Fruit fly (Drosophila melanogaster) whole organism, embryonic: ENCODE data around the gene CG13077.

ENCODE experiments used
- Aef1 ChIP-seq: fragments of 200-800 bp; sonication (Bioruptor generic); IDR thresholded peaks from 3 replicates; pipeline ENCODE4 v1.3.6; 2022; ENCODE audit warnings: missing biosample characterization, missing genetic modification characterization
- BEAF-32 ChIP-seq: fragments of 200-800 bp; sonication (Bioruptor generic); optimal IDR thresholded peaks from 3 replicates; lab custom pipeline; 2017; ENCODE audit warnings: missing biosample characterization, missing genetic modification characterization, mild to moderate bottlenecking, moderate library complexity, missing genetic modification reagents
- CG10267 ChIP-seq: fragments of 200-800 bp; sonication (Bioruptor generic); optimal IDR thresholded peaks from 2 replicates; lab custom pipeline; 2018; ENCODE audit warnings: missing biosample characterization, mild to moderate bottlenecking, missing genetic modification characterization, moderate library complexity
- CG11560 ChIP-seq: fragments of 200-800 bp; sonication (Bioruptor generic); IDR thresholded peaks from 3 replicates; pipeline ENCODE4 v1.3.6; 2022; ENCODE audit warnings: missing biosample characterization, missing genetic modification characterization
- CG11695 ChIP-seq: fragments of 200-800 bp; sonication (Bioruptor generic); IDR thresholded peaks from 3 replicates; pipeline ENCODE4 v1.3.6; 2022; ENCODE audit warnings: missing biosample characterization, missing genetic modification characterization
- CG12299 ChIP-seq: fragments of 200-800 bp; sonication (Bioruptor generic); optimal IDR thresholded peaks from 2 replicates; lab custom pipeline; 2018; ENCODE audit warnings: missing biosample characterization, mild to moderate bottlenecking, missing genetic modification characterization
- CG15269 ChIP-seq: fragments of 200-800 bp; sonication (Bioruptor generic); optimal IDR thresholded peaks from 2 replicates; lab custom pipeline; 2018; ENCODE audit warnings: missing biosample characterization, mild to moderate bottlenecking, missing genetic modification characterization, moderate library complexity
- CG16815 ChIP-seq: fragments of 200-800 bp; sonication (Bioruptor generic); optimal IDR thresholded peaks from 3 replicates; lab custom pipeline; 2017; ENCODE audit warnings: missing biosample characterization, mild to moderate bottlenecking, missing genetic modification characterization
- CG17385 ChIP-seq: fragments of 200-800 bp; sonication (Bioruptor generic); optimal IDR thresholded peaks from 3 replicates; lab custom pipeline; 2018; ENCODE audit warnings: missing biosample characterization, mild to moderate bottlenecking, missing genetic modification characterization
- CG17802 ChIP-seq: fragments of 200-800 bp; sonication (Bioruptor generic); optimal IDR thresholded peaks from 2 replicates; lab custom pipeline; 2018; ENCODE audit warnings: missing biosample characterization, mild to moderate bottlenecking, missing genetic modification characterization, moderate library complexity
- CG33557 ChIP-seq: fragments of 200-800 bp; sonication (Bioruptor generic); optimal IDR thresholded peaks from 2 replicates; lab custom pipeline; 2019; ENCODE audit warnings: missing biosample characterization, mild to moderate bottlenecking, missing genetic modification characterization, moderate library complexity
- CG4282 ChIP-seq: fragments of 200-800 bp; sonication (Bioruptor generic); optimal IDR thresholded peaks from 2 replicates; lab custom pipeline; 2016; ENCODE audit warnings: missing biosample characterization, missing genetic modification characterization
- CG4424 ChIP-seq: fragments of 200-800 bp; sonication (Bioruptor generic); optimal IDR thresholded peaks from 3 replicates; lab custom pipeline; 2016; ENCODE audit warnings: missing biosample characterization, missing genetic modification characterization
- CG6854 ChIP-seq: fragments of 200-800 bp; sonication (Bioruptor generic); optimal IDR thresholded peaks from 3 replicates; lab custom pipeline; 2017; ENCODE audit warnings: missing biosample characterization, mild to moderate bottlenecking, missing genetic modification characterization
- CG7271 ChIP-seq: fragments of 200-800 bp; sonication (Bioruptor generic); optimal IDR thresholded peaks from 2 replicates; lab custom pipeline; 2018; ENCODE audit warnings: missing biosample characterization, mild to moderate bottlenecking, missing genetic modification characterization, moderate library complexity
- CG7372 ChIP-seq: fragments of 200-800 bp; sonication (Bioruptor generic); IDR thresholded peaks from 2 replicates; pipeline ENCODE4 v1.3.6; 2022; ENCODE audit warnings: missing biosample characterization, missing genetic modification characterization
- CG9932 ChIP-seq: fragments of 200-800 bp; sonication (Bioruptor generic); IDR thresholded peaks from 2 replicates; pipeline ENCODE4 v1.3.6; 2022; ENCODE audit warnings: missing biosample characterization, missing genetic modification characterization
- D ChIP-seq, 2 experiments: fragments of 200-800 bp in 1 of 2; fragments of >200 bp in 1 of 2; sonication (Bioruptor generic) in 1 of 2; optimal IDR thresholded peaks; 2 replicates in 1 of 2; 3 replicates in 1 of 2; lab custom pipeline; 2017; ENCODE audit warnings: mild to moderate bottlenecking in 1 of 2, missing biosample characterization in 1 of 2, missing genetic modification characterization in 1 of 2, missing genetic modification reagents in 1 of 2
- Deaf1 ChIP-seq: fragments of 200-800 bp; optimal IDR thresholded peaks from 3 replicates; lab custom pipeline; 2019; ENCODE audit warnings: missing biosample characterization, mild to moderate bottlenecking, missing genetic modification characterization, moderate library complexity
- Dll ChIP-seq: fragments of 200-800 bp; sonication (Bioruptor generic); IDR thresholded peaks from 4 replicates; pipeline ENCODE4 v1.3.6; 2022; ENCODE audit warnings: missing biosample characterization, missing genetic modification characterization; ENCODE audit not compliant: partially characterized antibody
- Dref ChIP-seq: fragments of 200-800 bp; sonication (Bioruptor generic); IDR thresholded peaks from 2 replicates; pipeline ENCODE4 v1.3.6; 2022; ENCODE audit warnings: missing biosample characterization, missing genetic modification characterization
- Fer2 ChIP-seq: fragments of 200-800 bp; sonication (Bioruptor generic); optimal IDR thresholded peaks from 2 replicates; lab custom pipeline; 2018; ENCODE audit warnings: missing biosample characterization, mild to moderate bottlenecking, missing genetic modification characterization, moderate library complexity
- GATAe ChIP-seq: fragments of 200-800 bp; sonication (Bioruptor generic); conservative IDR thresholded peaks from 2 replicates; pipeline ENCODE4 v1.3.6; 2022; ENCODE audit warnings: missing biosample characterization, missing genetic modification characterization
- H15 ChIP-seq: fragments of 200-800 bp; sonication (Bioruptor generic); IDR thresholded peaks from 3 replicates; pipeline ENCODE4 v1.3.6; 2022; ENCODE audit warnings: missing biosample characterization, missing genetic modification characterization
- Lhr ChIP-seq: fragments of 200-800 bp; sonication (Bioruptor generic); optimal IDR thresholded peaks from 3 replicates; lab custom pipeline; 2017; ENCODE audit warnings: mild to moderate bottlenecking, missing biosample characterization, missing genetic modification reagents, missing genetic modification characterization
- Med ChIP-seq: fragments of 200-800 bp; sonication (Bioruptor generic); peaks from one replicate; lab custom pipeline; 2016; ENCODE audit warnings: missing biosample characterization, missing genetic modification characterization, mild to moderate bottlenecking, inconsistent platforms, moderate library complexity
- Side ChIP-seq: fragments of 200-800 bp; sonication (Bioruptor generic); optimal IDR thresholded peaks from 2 replicates; lab custom pipeline; 2016; ENCODE audit warnings: missing biosample characterization, missing genetic modification characterization
- Sox100B ChIP-seq: fragments of 200-800 bp; sonication (Bioruptor generic); optimal IDR thresholded peaks from 3 replicates; lab custom pipeline; 2018; ENCODE audit warnings: missing biosample characterization, mild to moderate bottlenecking, missing genetic modification characterization
- ash1 ChIP-seq: fragments of 200-800 bp; sonication (Bioruptor generic); optimal IDR thresholded peaks from 2 replicates; lab custom pipeline; 2018; ENCODE audit warnings: missing biosample characterization, mild to moderate bottlenecking, missing genetic modification characterization
- bab2 ChIP-seq: fragments of 200-800 bp; sonication (Bioruptor generic); optimal IDR thresholded peaks from 2 replicates; lab custom pipeline; 2016; ENCODE audit warnings: missing biosample characterization, missing genetic modification characterization
- bbx ChIP-seq: fragments of 200-800 bp; sonication (Bioruptor generic); IDR thresholded peaks from 2 replicates; pipeline ENCODE4 v1.3.6; 2022; ENCODE audit warnings: missing biosample characterization, missing genetic modification characterization; ENCODE audit not compliant: partially characterized antibody
- btn ChIP-seq: fragments of 200-800 bp; sonication (Bioruptor generic); optimal IDR thresholded peaks from 2 replicates; lab custom pipeline; 2016; ENCODE audit warnings: missing biosample characterization, missing genetic modification characterization
- cato ChIP-seq: fragments of 200-800 bp; sonication (Bioruptor generic); optimal IDR thresholded peaks from 2 replicates; lab custom pipeline; 2016; ENCODE audit warnings: missing biosample characterization, missing genetic modification characterization, borderline replicate concordance
- ewg ChIP-seq: fragments of 200-800 bp; sonication (Bioruptor generic); optimal IDR thresholded peaks from 3 replicates; lab custom pipeline; 2017; ENCODE audit warnings: mild to moderate bottlenecking, missing biosample characterization, missing genetic modification reagents, missing genetic modification characterization
- eyg ChIP-seq: fragments of 200-800 bp; sonication (Bioruptor generic); optimal IDR thresholded peaks from 3 replicates; lab custom pipeline; 2016; ENCODE audit warnings: missing biosample characterization, missing genetic modification characterization
- fd102C ChIP-seq: fragments of 200-800 bp; sonication (Bioruptor generic); optimal IDR thresholded peaks from 2 replicates; lab custom pipeline; 2018; ENCODE audit warnings: missing biosample characterization, mild to moderate bottlenecking, missing genetic modification characterization, moderate library complexity
- gem ChIP-seq: fragments of 200-800 bp; sonication (Bioruptor generic); optimal IDR thresholded peaks from 2 replicates; lab custom pipeline; 2019; ENCODE audit warnings: missing biosample characterization, mild to moderate bottlenecking, missing genetic modification characterization, moderate library complexity
- gfzf ChIP-seq: fragments of 200-800 bp; sonication (Bioruptor generic); optimal IDR thresholded peaks from 2 replicates; lab custom pipeline; 2016; ENCODE audit warnings: missing biosample characterization, mild to moderate bottlenecking, missing genetic modification characterization, moderate library complexity
- ham ChIP-seq: fragments of 200-800 bp; sonication (Bioruptor generic); IDR thresholded peaks from 2 replicates; pipeline ENCODE4 v1.3.6; 2022; ENCODE audit warnings: missing biosample characterization, missing genetic modification characterization
- hbn ChIP-seq: fragments of 200-800 bp; sonication (Bioruptor generic); IDR thresholded peaks from 2 replicates; pipeline ENCODE4 v1.3.6; 2022; ENCODE audit warnings: missing biosample characterization, missing genetic modification characterization; ENCODE audit not compliant: partially characterized antibody
- jigr1 ChIP-seq: fragments of 200-800 bp; sonication (Bioruptor generic); IDR thresholded peaks from 3 replicates; pipeline ENCODE4 v1.3.6; 2022; ENCODE audit warnings: missing biosample characterization, missing genetic modification characterization
- onecut ChIP-seq: fragments of 200-800 bp; sonication (Bioruptor generic); IDR thresholded peaks from 2 replicates; pipeline ENCODE4 v1.3.6; 2022; ENCODE audit warnings: missing biosample characterization, missing genetic modification characterization
- org-1 ChIP-seq: fragments of 200-800 bp; sonication (Bioruptor generic); optimal IDR thresholded peaks from 2 replicates; lab custom pipeline; 2017; ENCODE audit warnings: missing biosample characterization, missing genetic modification characterization
- repo ChIP-seq: fragments of 200-800 bp; sonication (Bioruptor generic); optimal IDR thresholded peaks from 2 replicates; lab custom pipeline; 2016; ENCODE audit warnings: missing biosample characterization, missing genetic modification characterization
- sens ChIP-seq: fragments of 200-800 bp; sonication (Bioruptor generic); peaks from one replicate; lab custom pipeline; 2016; ENCODE audit warnings: missing biosample characterization, missing genetic modification characterization
- seq ChIP-seq: fragments of 200-800 bp; sonication (Bioruptor generic); IDR thresholded peaks from 2 replicates; pipeline ENCODE4 v1.3.6; 2022; ENCODE audit warnings: missing biosample characterization, missing genetic modification characterization
- slbo ChIP-seq: fragments of 200-800 bp; sonication (Bioruptor generic); IDR thresholded peaks from 2 replicates; pipeline ENCODE4 v1.3.6; 2022; ENCODE audit warnings: missing biosample characterization, missing genetic modification characterization
- sna ChIP-seq: fragments of 200-800 bp; sonication (Bioruptor generic); IDR thresholded peaks from 2 replicates; pipeline ENCODE4 v1.3.6; 2022; ENCODE audit warnings: missing biosample characterization, missing genetic modification characterization; ENCODE audit not compliant: partially characterized antibody
- tgo ChIP-seq: fragments of 200-800 bp; sonication (Bioruptor generic); IDR thresholded peaks from 3 replicates; pipeline ENCODE4 v1.3.6; 2022; ENCODE audit warnings: missing biosample characterization, missing genetic modification characterization
- trem ChIP-seq: fragments of 200-800 bp; optimal IDR thresholded peaks from 3 replicates; lab custom pipeline; 2019; ENCODE audit warnings: missing biosample characterization, mild to moderate bottlenecking, missing genetic modification characterization, moderate library complexity
- yki ChIP-seq: fragments of >200 bp; optimal IDR thresholded peaks from 3 replicates; lab custom pipeline; 2018

The CG13077 gene

dm6 chr2L:19526844-19527243, 38.8 kb upstream of the CG13077 start:
- TF ChIP-seq Deaf1 (tag; lab: Kevin White, UChicago) (no peak), sens (GFP tag; lab: Kevin White, UChicago) (peak; percentile 69), gfzf (no peak), tgo (no peak), onecut (GFP tag; lab: Robert Waterston, UW) (peak; percentile 97), CG10267 (tag; lab: Kevin White, UChicago) (no peak), seq (no peak), CG15269 (tag; lab: Kevin White, UChicago) (no peak), bab2 (no peak), CG16815 (GFP tag; lab: Kevin White, UChicago) (no peak), Aef1 (GFP tag; lab: Robert Waterston, UW) (no peak), gem (tag; lab: Kevin White, UChicago) (no peak), repo (GFP tag; lab: Kevin White, UChicago) (no peak), CG7372 (peak; percentile 79), hbn (GFP tag; lab: Robert Waterston, UW) (0 out of 2 replicates have a peak, but pooled peaks have one; percentile 13), H15 (GFP tag; lab: Robert Waterston, UW) (no peak), CG17385 (no peak), D (optimal IDR thresholded peaks at IDR 0.05; lab: Kevin White, UChicago) (no peak), D (GFP tag; optimal IDR thresholded peaks at IDR 0.05; lab: Kevin White, UChicago) (no peak), eyg (GFP tag; lab: Kevin White, UChicago) (no peak), ash1 (GFP tag; lab: Kevin White, UChicago) (no peak), CG4282 (no peak), Med (GFP tag; lab: Kevin White, UChicago) (peak; percentile 27)
- TF ChIP-seq, all 482 proteins: peak for 5

dm6 chr2L:19528308-19528707, 37.4 kb upstream of the CG13077 start:
- TF ChIP-seq Side (GFP tag; lab: Kevin White, UChicago): peak; percentile 94
- peak; percentile 98 for TF ChIP-seq CG9932
- no peak for TF ChIP-seq yki (lab: Kevin White, UChicago)
- TF ChIP-seq trem (tag; lab: Kevin White, UChicago): peak; percentile 50
- peak; percentile 79 for TF ChIP-seq cato (GFP tag; lab: Kevin White, UChicago)
- peak; percentile 3 for TF ChIP-seq BEAF-32
- TF ChIP-seq bbx (GFP tag; lab: Robert Waterston, UW): no peak
- TF ChIP-seq gem (tag; lab: Kevin White, UChicago): peak; percentile 97
- TF ChIP-seq ewg (GFP tag; lab: Kevin White, UChicago): peak; percentile 74
- peak; percentile 25 for TF ChIP-seq Lhr (GFP tag; lab: Kevin White, UChicago)
- peak; percentile 49 for TF ChIP-seq CG7271 (tag; lab: Kevin White, UChicago)
- peak; percentile 42 for TF ChIP-seq Dref (GFP tag; lab: Robert Waterston, UW)
- TF ChIP-seq slbo: peak; percentile 99
- TF ChIP-seq CG4424: peak; percentile 86
- peak; percentile 95 for TF ChIP-seq ham (GFP tag; lab: Robert Waterston, UW)
- TF ChIP-seq jigr1: peak; percentile 73; the same call in 2 of the 3 replicates
- peak; percentile 88 for TF ChIP-seq CG11560 (tag; lab: Robert Waterston, UW)
- no peak for TF ChIP-seq sna (GFP tag; lab: Robert Waterston, UW)
- TF ChIP-seq Fer2: peak; percentile 93
- peak; percentile 62 for TF ChIP-seq btn (GFP tag; lab: Kevin White, UChicago)
- peak; percentile 96 for TF ChIP-seq Aef1 (GFP tag; lab: Robert Waterston, UW)
- peak; percentile 6 for TF ChIP-seq fd102C (GFP tag; lab: Kevin White, UChicago)
- peak; percentile 86 for TF ChIP-seq Sox100B (GFP tag; lab: Kevin White, UChicago)
- TF ChIP-seq CG17802 (tag; lab: Kevin White, UChicago): peak; percentile 55
- TF ChIP-seq Dll (GFP tag; lab: Robert Waterston, UW): no peak
- TF ChIP-seq CG11695 (GFP tag; lab: Robert Waterston, UW): peak; percentile 97
- TF ChIP-seq org-1 (GFP tag; lab: Kevin White, UChicago): peak; percentile 95
- peak; percentile 27 for TF ChIP-seq CG33557
- TF ChIP-seq CG12299 (tag; lab: Kevin White, UChicago): peak; percentile 95
- TF ChIP-seq CG6854 (GFP tag; lab: Kevin White, UChicago): peak; percentile 96
- TF ChIP-seq GATAe (GFP tag; lab: Robert Waterston, UW): peak; percentile 95
